Worm (Caenorhabditis elegans): Measurements from ENCODE around the gene T10D4.1.
"Not testable (repeated sequence)": the region's sequence is repeated elsewhere in the genome, so short reads cannot be mapped to it uniquely, and the experiment has no call there.

DNA sequence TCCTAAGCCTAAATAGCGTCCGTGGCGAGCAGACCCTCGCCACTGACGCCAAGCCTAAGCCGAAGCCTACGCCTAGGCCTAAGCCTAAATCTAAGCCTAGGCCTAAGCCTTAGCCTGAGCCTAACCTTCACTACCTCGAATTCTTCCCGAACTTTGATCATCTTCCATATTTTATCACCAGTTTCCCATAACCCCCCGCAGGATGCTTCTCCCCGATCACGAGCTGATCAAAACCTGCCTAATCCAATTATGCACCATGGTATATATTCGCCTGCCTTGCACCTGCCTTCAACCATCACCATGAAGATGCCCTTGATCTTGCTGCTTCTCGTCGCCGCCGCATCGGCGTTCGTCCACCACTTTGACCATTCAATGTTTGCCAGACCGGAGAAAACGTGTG, 23.2 kb upstream of the T10D4.1 start, which contains the start of gene ins-31:
- not testable (repeated sequence) for TF ChIP-seq nhr-11 (tag; optimal IDR thresholded peaks at IDR 0.05); lsy-2 (tag; optimal IDR thresholded peaks at IDR 0.05); elt-1 (tag; optimal IDR thresholded peaks at IDR 0.05); ztf-11 (tag; optimal IDR thresholded peaks at IDR 0.05); ztf-4 (tag; optimal IDR thresholded peaks at IDR 0.05); unc-62 (GFP tag; optimal IDR thresholded peaks at IDR 0.05); nhr-12 (tag; optimal IDR thresholded peaks at IDR 0.05); mdl-1 (tag; optimal IDR thresholded peaks at IDR 0.05); nhr-237 (tag; optimal IDR thresholded peaks at IDR 0.05); alr-1 (tag; optimal IDR thresholded peaks at IDR 0.05); mab-5 (tag; optimal IDR thresholded peaks at IDR 0.05); mbf-1 (tag; optimal IDR thresholded peaks at IDR 0.05); nhr-23 (tag; optimal IDR thresholded peaks at IDR 0.05); unc-55 (GFP tag; optimal IDR thresholded peaks at IDR 0.05)
